Fruit fly (Drosophila melanogaster) whole organism, prepupa: ENCODE results near the gene yellow-k.

Experiments used
- Blimp-1 ChIP-seq: fragments of 200-800 bp; sonication (Bioruptor generic); optimal IDR thresholded peaks from 3 replicates; lab custom pipeline; 2017; ENCODE audit warnings: missing biosample characterization, missing genetic modification characterization, mild to moderate bottlenecking, moderate library complexity, missing genetic modification reagents
- CG10669 ChIP-seq: fragments of 200-800 bp; sonication (Bioruptor generic); optimal IDR thresholded peaks from 3 replicates; lab custom pipeline; 2018; ENCODE audit warnings: missing biosample characterization, mild to moderate bottlenecking, missing genetic modification characterization, moderate library complexity
- CG11294 ChIP-seq: fragments of 200-800 bp; sonication (Bioruptor generic); IDR thresholded peaks from 2 replicates; pipeline ENCODE4 v1.3.6; 2022; ENCODE audit warnings: missing biosample characterization, missing genetic modification characterization
- CG11902 ChIP-seq: fragments of 200-800 bp; sonication (Bioruptor generic); optimal IDR thresholded peaks from 3 replicates; lab custom pipeline; 2016; ENCODE audit warnings: missing biosample characterization, missing genetic modification characterization
- CG1621 ChIP-seq: fragments of 200-800 bp; sonication (Bioruptor generic); optimal IDR thresholded peaks from 3 replicates; lab custom pipeline; 2018; ENCODE audit warnings: missing biosample characterization, mild to moderate bottlenecking, missing genetic modification characterization
- CG6163 ChIP-seq: fragments of 200-800 bp; sonication (Bioruptor generic); IDR thresholded peaks from 3 replicates; pipeline ENCODE4 v1.3.6; 2022; ENCODE audit warnings: missing biosample characterization, missing genetic modification characterization
- CG6808 ChIP-seq: fragments of 200-800 bp; sonication (Bioruptor generic); optimal IDR thresholded peaks from 3 replicates; lab custom pipeline; 2017; ENCODE audit warnings: missing biosample characterization, missing genetic modification characterization, mild to moderate bottlenecking, moderate library complexity, missing genetic modification reagents
- CG6854 ChIP-seq: fragments of 200-800 bp; sonication (Bioruptor generic); optimal IDR thresholded peaks from 2 replicates; lab custom pipeline; 2017; ENCODE audit warnings: missing biosample characterization, mild to moderate bottlenecking, missing genetic modification characterization
- CG8632 ChIP-seq: fragments of 200-800 bp; sonication (Bioruptor generic); optimal IDR thresholded peaks from 3 replicates; lab custom pipeline; 2016; ENCODE audit warnings: missing biosample characterization, missing genetic modification characterization
- Hr4 ChIP-seq: fragments of 200-800 bp; sonication (Bioruptor generic); optimal IDR thresholded peaks from 3 replicates; lab custom pipeline; 2016; ENCODE audit warnings: missing biosample characterization, missing genetic modification characterization
- Sox102F ChIP-seq: fragments of 200-800 bp; sonication (Bioruptor generic); optimal IDR thresholded peaks from 2 replicates; lab custom pipeline; 2016; ENCODE audit warnings: missing biosample characterization, mild to moderate bottlenecking, missing genetic modification characterization
- Sox14 ChIP-seq: fragments of 200-800 bp; sonication (Bioruptor generic); optimal IDR thresholded peaks from 3 replicates; lab custom pipeline; 2016; ENCODE audit warnings: missing biosample characterization, missing genetic modification characterization
- topi ChIP-seq: fragments of 200-800 bp; sonication (Bioruptor generic); optimal IDR thresholded peaks from 3 replicates; lab custom pipeline; 2016; ENCODE audit warnings: missing biosample characterization, missing genetic modification characterization
- vri ChIP-seq: fragments of 200-800 bp; sonication (Bioruptor generic); optimal IDR thresholded peaks from 3 replicates; lab custom pipeline; 2016; ENCODE audit warnings: missing biosample characterization, mild to moderate bottlenecking, missing genetic modification characterization

- TF ChIP-seq Sox14 (GFP tag; lab: Kevin White, UChicago) (no peak), topi (GFP tag; lab: Kevin White, UChicago) (no peak), Hr4 (GFP tag; lab: Kevin White, UChicago) (no peak), CG6854 (no peak), CG11902 (no peak), Blimp-1 (GFP tag; lab: Kevin White, UChicago) (no peak), CG6808 (GFP tag; lab: Kevin White, UChicago) (no peak), CG10669 (GFP tag; lab: Kevin White, UChicago) (no peak), vri (GFP tag; lab: Kevin White, UChicago) (no peak), CG6163 (no peak), CG1621 (tag; lab: Kevin White, UChicago) (no peak), Sox102F (GFP tag; lab: Kevin White, UChicago) (no peak), CG8632 (GFP tag; lab: Kevin White, UChicago) (no peak), CG11294 (GFP tag; lab: Robert Waterston, UW) (no peak)
Observed at dm6 chr3L:15529143-15529542, 8.7 kb downstream of the yellow-k start, which contains the start of gene obst-H.
